Worm (Caenorhabditis elegans): ENCODE results near the gene scav-1.
A peak's percentile ranks its signal among the peaks of the same experiment; 100 is the strongest.

Gene scav-1

DNA sequence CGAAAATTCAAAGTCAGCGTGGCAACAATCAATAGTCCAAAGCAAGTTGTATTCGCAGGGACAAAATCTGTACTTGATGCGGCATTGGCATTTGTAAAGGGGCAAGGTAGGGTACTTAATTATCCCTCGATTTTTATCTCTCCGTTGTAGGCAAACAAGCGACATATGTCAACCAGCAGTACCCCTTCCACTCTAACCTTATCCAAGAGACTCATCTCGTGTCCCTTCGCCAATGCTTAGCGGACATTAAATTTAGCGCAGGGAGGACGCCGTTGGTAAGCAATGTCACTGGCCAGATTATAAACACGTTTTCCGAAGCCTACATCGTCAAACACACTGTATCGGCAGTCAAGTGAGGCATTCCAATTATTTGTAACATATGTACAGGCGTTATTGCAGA, 29.0 kb upstream of the scav-1 start:
- TF ChIP-seq ceh-28 (tag; optimal IDR thresholded peaks at IDR 0.05) (peak; percentile 98), eor-1 (tag; optimal IDR thresholded peaks at IDR 0.05) (no peak), ztf-4 (tag; optimal IDR thresholded peaks at IDR 0.05) (peak; percentile 87), nhr-77 (tag; optimal IDR thresholded peaks at IDR 0.05) (peak; percentile 96), zag-1 (tag; optimal IDR thresholded peaks at IDR 0.05) (peak; percentile 88), nhr-67 (tag; optimal IDR thresholded peaks at IDR 0.05) (peak; percentile 71), fos-1 (tag; optimal IDR thresholded peaks at IDR 0.05) (peak; percentile 95), R02D3.7 (tag; optimal IDR thresholded peaks at IDR 0.05) (peak; percentile 91), nhr-237 (tag; optimal IDR thresholded peaks at IDR 0.05) (peak; percentile 76), nfya-1 (tag; optimal IDR thresholded peaks at IDR 0.05; ENCODE audit: insufficient read depth) (peak; percentile 88), fkh-10 (GFP tag; optimal IDR thresholded peaks at IDR 0.05) (peak; percentile 7), nhr-28 (tag; optimal IDR thresholded peaks at IDR 0.05) (peak; percentile 83), nhr-12 (tag; optimal IDR thresholded peaks at IDR 0.05) (peak; percentile 15), nhr-11 (tag; optimal IDR thresholded peaks at IDR 0.05) (peak; percentile 96), elt-2 (tag; optimal IDR thresholded peaks at IDR 0.05) (peak; percentile 81), elt-3 (tag; optimal IDR thresholded peaks at IDR 0.05) (peak in 2 of 3 experiments; percentile 96 to 99), ZK546.5 (tag; optimal IDR thresholded peaks at IDR 0.05) (no peak), ztf-11 (tag; optimal IDR thresholded peaks at IDR 0.05) (peak; percentile 60), ceh-82 (tag; optimal IDR thresholded peaks at IDR 0.05) (peak; percentile 98), hmg-11 (tag; optimal IDR thresholded peaks at IDR 0.05) (no peak), unc-39 (tag; optimal IDR thresholded peaks at IDR 0.05) (peak; percentile 47), nhr-25 (tag; optimal IDR thresholded peaks at IDR 0.05) (peak; percentile 100), nhr-76 (tag; optimal IDR thresholded peaks at IDR 0.05) (peak; percentile 77), pha-4 (tag; optimal IDR thresholded peaks at IDR 0.05) (no peak), nhr-43 (tag; optimal IDR thresholded peaks at IDR 0.05; ENCODE audit: poor library complexity, severe bottlenecking) (peak; percentile 99), ama-1 (optimal IDR thresholded peaks at IDR 0.05) (no peak), lin-39 (tag; optimal IDR thresholded peaks at IDR 0.05) (peak; percentile 98), daf-12 (tag; optimal IDR thresholded peaks at IDR 0.05) (peak; percentile 80), mml-1 (tag; optimal IDR thresholded peaks at IDR 0.05) (peak; percentile 20), unc-62 (GFP tag; optimal IDR thresholded peaks at IDR 0.05) (peak; percentile 86), elt-1 (tag; optimal IDR thresholded peaks at IDR 0.05) (peak; percentile 77), ceh-16 (tag; optimal IDR thresholded peaks at IDR 0.05) (peak; percentile 83), jun-1 (tag; optimal IDR thresholded peaks at IDR 0.05) (peak; percentile 99), sea-2 (GFP tag; optimal IDR thresholded peaks at IDR 0.05) (no peak), mdl-1 (tag; optimal IDR thresholded peaks at IDR 0.05) (peak; percentile 81), fkh-2 (tag; optimal IDR thresholded peaks at IDR 0.05) (peak; percentile 24), pqm-1 (tag; optimal IDR thresholded peaks at IDR 0.05) (peak; percentile 92), skn-1 (tag; optimal IDR thresholded peaks at IDR 0.05) (peak; percentile 95), snpc-4 (tag; optimal IDR thresholded peaks at IDR 0.05) (peak; percentile 94), lsy-12 (tag; optimal IDR thresholded peaks at IDR 0.05) (peak; percentile 96), tbx-2 (tag; optimal IDR thresholded peaks at IDR 0.05) (peak; percentile 98), egl-27 (tag; optimal IDR thresholded peaks at IDR 0.05) (peak; percentile 96), nhr-23 (tag; optimal IDR thresholded peaks at IDR 0.05) (peak; percentile 99), aly-2 (tag; optimal IDR thresholded peaks at IDR 0.05) (peak; percentile 98), lin-15B (tag; optimal IDR thresholded peaks at IDR 0.05) (peak; percentile 31), egl-5 (tag; optimal IDR thresholded peaks at IDR 0.05) (peak; percentile 98), ceh-9 (tag; optimal IDR thresholded peaks at IDR 0.05) (no peak)

DNA sequence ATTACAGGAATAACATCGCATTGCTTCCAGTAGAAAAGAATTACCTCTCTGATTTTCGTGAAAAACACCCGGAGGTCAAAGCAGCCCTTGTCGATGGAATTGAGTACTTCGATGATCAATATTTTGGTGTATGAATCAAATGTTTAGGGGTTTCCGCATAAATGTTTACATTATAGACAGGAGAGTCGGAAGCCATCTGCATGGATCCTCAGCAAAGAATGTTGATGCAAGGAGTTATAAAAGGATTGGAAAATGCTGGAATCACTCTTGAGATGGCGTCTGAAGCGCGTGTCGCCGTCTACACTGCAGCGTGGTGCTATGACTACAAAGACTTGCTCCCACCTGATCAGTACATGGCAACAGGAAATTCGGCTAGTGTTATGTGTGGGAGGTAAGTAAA, 13.9 kb upstream of the scav-1 start, which contains the start of gene C41A3.2:
TSS of gene C41A3.2 (minus strand) at position 101 of the 400 bp plus-strand sequence.
- no peak for TF ChIP-seq pha-4 (tag; optimal IDR thresholded peaks at IDR 0.05)
- TF ChIP-seq ceh-28 (tag; optimal IDR thresholded peaks at IDR 0.05), result no peak
- no peak for TF ChIP-seq unc-62 (GFP tag; optimal IDR thresholded peaks at IDR 0.05)
- TF ChIP-seq lsy-12 (tag; optimal IDR thresholded peaks at IDR 0.05), result no peak
- no peak for TF ChIP-seq nhr-25 (tag; optimal IDR thresholded peaks at IDR 0.05)
- no peak for TF ChIP-seq skn-1 (tag; optimal IDR thresholded peaks at IDR 0.05)
- no peak for TF ChIP-seq nhr-12 (tag; optimal IDR thresholded peaks at IDR 0.05)
- TF ChIP-seq ztf-11 (tag; optimal IDR thresholded peaks at IDR 0.05), result no peak
- TF ChIP-seq ceh-82 (tag; optimal IDR thresholded peaks at IDR 0.05), result no peak
- TF ChIP-seq eor-1 (tag; optimal IDR thresholded peaks at IDR 0.05), result no peak
- no peak for TF ChIP-seq lin-39 (tag; optimal IDR thresholded peaks at IDR 0.05)
- TF ChIP-seq nhr-11 (tag; optimal IDR thresholded peaks at IDR 0.05), result no peak
- no peak for TF ChIP-seq ama-1 (optimal IDR thresholded peaks at IDR 0.05)
- no peak for TF ChIP-seq ztf-4 (tag; optimal IDR thresholded peaks at IDR 0.05)
- TF ChIP-seq sea-2 (GFP tag; optimal IDR thresholded peaks at IDR 0.05), result no peak
- TF ChIP-seq egl-5 (tag; optimal IDR thresholded peaks at IDR 0.05), result no peak

All from whole organism, L3 larva.